Fruit fly (Drosophila melanogaster): Measurements from ENCODE around the gene CG14960.

- TF ChIP-seq CTCF (optimal IDR thresholded peaks at IDR 0.05), result no peak
- TF ChIP-seq CG8478 (optimal IDR thresholded peaks at IDR 0.05), result no peak
Observed at dm6 chr3L:3253631-3254030, 17.2 kb upstream of the CG14960 start.

Measured in S2 (cell line).